Worm (Caenorhabditis elegans) whole organism, L3 larva: ENCODE results near the gene srw-61.

Source experiments
- R02D3.7 ChIP-seq: fragments of 150-350 bp; optimal IDR thresholded peaks from 2 replicates; lab custom pipeline; 2014; ENCODE audit warnings: missing biosample characterization, missing genetic modification characterization
- ZK546.5 ChIP-seq: sonication (generic microtip); optimal IDR thresholded peaks from 2 replicates; lab custom pipeline; 2017; ENCODE audit warnings: missing biosample characterization, missing genetic modification characterization
- ama-1 ChIP-seq: fragments of 150-350 bp; optimal IDR thresholded peaks from 2 replicates; lab custom pipeline; 2018
- ceh-16 ChIP-seq: sonication (generic microtip); optimal IDR thresholded peaks from 2 replicates; lab custom pipeline; 2017; ENCODE audit warnings: missing biosample characterization, missing genetic modification characterization
- ceh-82 ChIP-seq: fragments of 150-350 bp; optimal IDR thresholded peaks from 2 replicates; lab custom pipeline; 2014; ENCODE audit warnings: missing biosample characterization, missing genetic modification characterization
- ceh-9 ChIP-seq: sonication (generic microtip); optimal IDR thresholded peaks from 2 replicates; lab custom pipeline; 2018; ENCODE audit warnings: missing biosample characterization, missing genetic modification characterization
- daf-12 ChIP-seq: fragments of 150-350 bp; optimal IDR thresholded peaks from 2 replicates; lab custom pipeline; 2014; ENCODE audit warnings: missing biosample characterization, missing genetic modification reagents, missing genetic modification characterization
- egl-27 ChIP-seq: sonication (generic microtip); optimal IDR thresholded peaks from 4 replicates; lab custom pipeline; 2017; ENCODE audit warnings: missing biosample characterization, missing genetic modification reagents, missing genetic modification characterization
- egl-5 ChIP-seq: fragments of 150-350 bp; optimal IDR thresholded peaks from 2 replicates; lab custom pipeline; 2017; ENCODE audit warnings: missing biosample characterization, missing genetic modification reagents, missing genetic modification characterization, inconsistent platforms
- elt-2 ChIP-seq: sonication (generic microtip); optimal IDR thresholded peaks from 2 replicates; lab custom pipeline; 2016; ENCODE audit warnings: missing genetic modification reagents, mild to moderate bottlenecking, missing genetic modification characterization, missing compliant biosample characterization
- elt-3 ChIP-seq, 3 experiments: fragments of 150-350 bp in 1 of 3; sonication (generic microtip) in 2 of 3; optimal IDR thresholded peaks; 2 replicates in 2 of 3; 4 replicates in 1 of 3; lab custom pipeline; 2014 to 2017; ENCODE audit warnings: missing biosample characterization in 3 of 3, missing genetic modification characterization in 3 of 3
- fkh-10 ChIP-seq: sonication (generic microtip); optimal IDR thresholded peaks from 2 replicates; lab custom pipeline; 2017; ENCODE audit warnings: missing biosample characterization, missing genetic modification reagents, missing genetic modification characterization
- fkh-2 ChIP-seq: fragments of 150-350 bp; optimal IDR thresholded peaks from 2 replicates; lab custom pipeline; 2014; ENCODE audit warnings: missing biosample characterization, missing genetic modification reagents, missing genetic modification characterization
- fos-1 ChIP-seq: fragments of 150-350 bp; optimal IDR thresholded peaks from 2 replicates; lab custom pipeline; 2014; ENCODE audit warnings: missing biosample characterization, missing genetic modification characterization
- hmg-11 ChIP-seq: sonication (generic microtip); optimal IDR thresholded peaks from 2 replicates; lab custom pipeline; 2016; ENCODE audit warnings: missing genetic modification characterization, missing compliant biosample characterization
- jun-1 ChIP-seq: fragments of 150-350 bp; optimal IDR thresholded peaks from 2 replicates; lab custom pipeline; 2014; ENCODE audit warnings: missing biosample characterization, missing genetic modification reagents, missing genetic modification characterization
- lin-39 ChIP-seq: fragments of 150-350 bp; optimal IDR thresholded peaks from 2 replicates; lab custom pipeline; 2018; ENCODE audit warnings: missing biosample characterization, missing genetic modification reagents, missing genetic modification characterization
- lsy-12 ChIP-seq: sonication (generic microtip); optimal IDR thresholded peaks from 2 replicates; lab custom pipeline; 2016; ENCODE audit warnings: mild to moderate bottlenecking, missing genetic modification characterization, missing compliant biosample characterization
- mdl-1 ChIP-seq: fragments of 150-350 bp; optimal IDR thresholded peaks from 2 replicates; lab custom pipeline; 2014; ENCODE audit warnings: missing biosample characterization, missing genetic modification characterization
- mml-1 ChIP-seq: fragments of 150-350 bp; sonication (generic microtip); optimal IDR thresholded peaks from 3 replicates; lab custom pipeline; 2014; ENCODE audit warnings: missing biosample characterization, missing genetic modification characterization
- nhr-11 ChIP-seq: fragments of 150-350 bp; optimal IDR thresholded peaks from 2 replicates; lab custom pipeline; 2014; ENCODE audit warnings: missing biosample characterization, missing genetic modification characterization
- nhr-237 ChIP-seq: fragments of 150-350 bp; optimal IDR thresholded peaks from 2 replicates; lab custom pipeline; 2014; ENCODE audit warnings: missing biosample characterization, missing genetic modification characterization
- nhr-25 ChIP-seq: sonication (generic microtip); optimal IDR thresholded peaks from 2 replicates; lab custom pipeline; 2017; ENCODE audit warnings: missing biosample characterization, missing genetic modification characterization
- nhr-43 ChIP-seq: sonication (generic microtip); optimal IDR thresholded peaks from 2 replicates; lab custom pipeline; 2016; ENCODE audit warnings: mild to moderate bottlenecking, missing genetic modification characterization, missing compliant biosample characterization; ENCODE audit not compliant: poor library complexity, severe bottlenecking
- nhr-67 ChIP-seq: fragments of 150-350 bp; optimal IDR thresholded peaks from 2 replicates; lab custom pipeline; 2014; ENCODE audit warnings: missing biosample characterization, missing genetic modification characterization
- nhr-76 ChIP-seq: fragments of 150-350 bp; sonication (generic microtip); optimal IDR thresholded peaks from 5 replicates; lab custom pipeline; 2014; ENCODE audit warnings: missing biosample characterization, missing genetic modification characterization
- pqm-1 ChIP-seq: fragments of 150-350 bp; optimal IDR thresholded peaks from 2 replicates; lab custom pipeline; 2017; ENCODE audit warnings: missing biosample characterization, missing genetic modification characterization, inconsistent platforms
- sea-2 ChIP-seq: fragments of 150-350 bp; sonication (generic microtip); optimal IDR thresholded peaks from 4 replicates; lab custom pipeline; 2014; ENCODE audit warnings: missing biosample characterization, missing genetic modification reagents, missing genetic modification characterization
- skn-1 ChIP-seq: fragments of 150-350 bp; optimal IDR thresholded peaks from 2 replicates; lab custom pipeline; 2014; ENCODE audit warnings: missing biosample characterization, missing genetic modification characterization
- tbx-2 ChIP-seq: sonication (generic microtip); optimal IDR thresholded peaks from 2 replicates; lab custom pipeline; 2016; ENCODE audit warnings: mild to moderate bottlenecking, missing genetic modification characterization, missing compliant biosample characterization
- unc-39 ChIP-seq: sonication (generic microtip); optimal IDR thresholded peaks from 4 replicates; lab custom pipeline; 2017; ENCODE audit warnings: missing biosample characterization, missing genetic modification characterization
- unc-62 ChIP-seq: fragments of 150-350 bp; sonication (generic microtip); optimal IDR thresholded peaks from 4 replicates; lab custom pipeline; 2014; ENCODE audit warnings: missing biosample characterization, missing genetic modification reagents, missing genetic modification characterization
- ztf-11 ChIP-seq: fragments of 150-350 bp; optimal IDR thresholded peaks from 2 replicates; lab custom pipeline; 2014; ENCODE audit warnings: missing biosample characterization, missing genetic modification characterization

The srw-61 gene

ce11 chrIV:16221559-16221958, 16.9 kb downstream of the srw-61 start, which contains the start of gene srv-11:
srv-11 (minus strand) TSS chrIV:16221659.
- TF ChIP-seq nhr-25 (tag; lab: Kevin White, UChicago) = no peak
- no peak for TF ChIP-seq elt-3 (tag; optimal IDR thresholded peaks at IDR 0.05; lab: Kevin White, UChicago)
- no peak for TF ChIP-seq unc-62 (GFP tag; lab: Kevin White, UChicago)
- TF ChIP-seq jun-1 (tag; lab: Kevin White, UChicago) = no peak
- no peak for TF ChIP-seq ama-1 (lab: Kevin White, UChicago)
- TF ChIP-seq ztf-11 (tag; lab: Kevin White, UChicago) = no peak
- TF ChIP-seq elt-2 (tag; lab: Kevin White, UChicago) = no peak
- no peak for TF ChIP-seq nhr-67 (tag; lab: Kevin White, UChicago)
- TF ChIP-seq lsy-12 = no peak
- TF ChIP-seq, all 47 proteins: peak for 0

- TF ChIP-seq hmg-11 (tag; lab: Kevin White, UChicago) (no peak), egl-27 (tag; lab: Kevin White, UChicago) (no peak), fos-1 (no peak), ama-1 (lab: Kevin White, UChicago) (no peak), ZK546.5 (tag; lab: Kevin White, UChicago) (no peak), elt-3 (tag; optimal IDR thresholded peaks at IDR 0.05; lab: Kevin White, UChicago) (no peak), ceh-16 (tag; lab: Kevin White, UChicago) (no peak), mml-1 (tag; lab: Kevin White, UChicago) (no peak), pqm-1 (no peak), ceh-9 (tag; lab: Kevin White, UChicago) (no peak), nhr-25 (tag; lab: Kevin White, UChicago) (no peak), skn-1 (no peak), fkh-2 (tag; lab: Kevin White, UChicago) (no peak), tbx-2 (tag; lab: Kevin White, UChicago) (no peak), fkh-10 (GFP tag; lab: Kevin White, UChicago) (no peak), sea-2 (GFP tag; lab: Kevin White, UChicago) (no peak), ceh-82 (tag; lab: Kevin White, UChicago) (no peak), ztf-11 (tag; lab: Kevin White, UChicago) (no peak), lsy-12 (no peak)
Observed at ce11 chrIV:16220688-16221087, 17.8 kb downstream of the srw-61 start.

ce11 chrIV:16216165-16216564, 22.3 kb downstream of the srw-61 start:
- TF ChIP-seq lin-39 (tag; lab: Kevin White, UChicago) (no peak), fos-1 (no peak), nhr-43 (tag; lab: Kevin White, UChicago) (no peak), ceh-16 (tag; lab: Kevin White, UChicago) (no peak), pqm-1 (no peak), mdl-1 (no peak), ZK546.5 (tag; lab: Kevin White, UChicago) (no peak), jun-1 (tag; lab: Kevin White, UChicago) (no peak), nhr-237 (no peak), daf-12 (tag; lab: Kevin White, UChicago) (no peak), mml-1 (tag; lab: Kevin White, UChicago) (no peak), sea-2 (GFP tag; lab: Kevin White, UChicago) (no peak), nhr-11 (tag; lab: Kevin White, UChicago) (no peak), ceh-9 (tag; lab: Kevin White, UChicago) (no peak), elt-3 (tag; optimal IDR thresholded peaks at IDR 0.05; lab: Kevin White, UChicago) (no peak), elt-2 (tag; lab: Kevin White, UChicago) (no peak), skn-1 (no peak), nhr-76 (no peak), unc-39 (no peak)

ce11 chrIV:16210913-16211312, 27.5 kb downstream of the srw-61 start, which contains the start of gene H25K10.2:
H25K10.2 (minus strand) TSS chrIV:16211013.
- TF ChIP-seq egl-5 (no peak), R02D3.7 (no peak), pqm-1 (no peak), nhr-76 (no peak), fkh-10 (GFP tag; lab: Kevin White, UChicago) (no peak), fos-1 (no peak), lsy-12 (no peak), unc-39 (no peak), ama-1 (lab: Kevin White, UChicago) (no peak), mdl-1 (no peak), lin-39 (tag; lab: Kevin White, UChicago) (no peak), daf-12 (tag; lab: Kevin White, UChicago) (no peak), jun-1 (tag; lab: Kevin White, UChicago) (no peak), ceh-16 (tag; lab: Kevin White, UChicago) (no peak), nhr-25 (tag; lab: Kevin White, UChicago) (no peak)
